Fruit fly (Drosophila melanogaster): ENCODE measurements around the gene HP4.

HP4 gene

DNA sequence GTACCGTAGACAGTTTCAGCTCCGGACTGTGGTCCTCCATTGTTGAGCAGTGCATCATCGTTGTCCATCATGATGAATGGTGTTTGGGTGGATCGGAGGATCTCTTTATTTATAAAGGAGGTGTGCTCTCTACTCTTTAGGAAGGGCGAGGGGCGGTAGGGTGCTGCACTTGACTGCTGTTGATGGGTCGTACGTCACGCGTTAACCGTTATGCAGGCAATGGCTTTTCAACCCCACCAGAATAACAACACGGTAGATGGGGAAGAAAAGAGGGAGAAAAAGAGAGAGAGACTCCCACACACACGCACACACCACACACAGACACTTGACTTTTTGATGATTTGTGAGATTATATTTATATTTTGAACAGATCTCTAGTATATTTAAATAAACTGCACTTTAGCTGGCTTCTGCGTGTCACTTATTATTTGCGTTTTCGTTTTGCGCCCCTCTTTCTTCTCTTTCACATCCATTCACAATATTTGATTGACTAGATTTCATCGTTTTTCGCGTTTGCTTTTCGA lies 40.5 kb downstream of the HP4 start:
- TF ChIP-seq Dif (GFP tag; optimal IDR thresholded peaks at IDR 0.05; ENCODE audit: partially characterized antibody) (no peak), psq (GFP tag; optimal IDR thresholded peaks at IDR 0.05) (peak; percentile 78)

dm6 chr3L:7934857-7935256 lies 41.1 kb downstream of the HP4 start:
- TF ChIP-seq sage (GFP tag; optimal IDR thresholded peaks at IDR 0.05) (no peak), tai (GFP tag; optimal IDR thresholded peaks at IDR 0.05) (no peak), CG32264 (GFP tag; optimal IDR thresholded peaks at IDR 0.05) (no peak), foxo (GFP tag; optimal IDR thresholded peaks at IDR 0.05) (no peak), Hr83 (GFP tag; optimal IDR thresholded peaks at IDR 0.05; ENCODE audit: poor library complexity, severe bottlenecking) (no peak), rgr (GFP tag; optimal IDR thresholded peaks at IDR 0.05) (no peak), Rel (GFP tag; optimal IDR thresholded peaks at IDR 0.05) (no peak), Rel (tag; optimal IDR thresholded peaks at IDR 0.05) (no peak), GATAd (GFP tag; optimal IDR thresholded peaks at IDR 0.05) (no peak), HLH106 (tag; optimal IDR thresholded peaks at IDR 0.05) (no peak), Myc (optimal IDR thresholded peaks at IDR 0.05) (no peak), jim (GFP tag; optimal IDR thresholded peaks at IDR 0.05) (no peak), dmrt93B (GFP tag; optimal IDR thresholded peaks at IDR 0.05) (no peak), CrebA (GFP tag; optimal IDR thresholded peaks at IDR 0.05; ENCODE audit: borderline replicate concordance) (no peak), h (GFP tag; optimal IDR thresholded peaks at IDR 0.05) (no peak), Jra (GFP tag; optimal IDR thresholded peaks at IDR 0.05) (no peak), Mio (GFP tag; optimal IDR thresholded peaks at IDR 0.05) (no peak)

DNA sequence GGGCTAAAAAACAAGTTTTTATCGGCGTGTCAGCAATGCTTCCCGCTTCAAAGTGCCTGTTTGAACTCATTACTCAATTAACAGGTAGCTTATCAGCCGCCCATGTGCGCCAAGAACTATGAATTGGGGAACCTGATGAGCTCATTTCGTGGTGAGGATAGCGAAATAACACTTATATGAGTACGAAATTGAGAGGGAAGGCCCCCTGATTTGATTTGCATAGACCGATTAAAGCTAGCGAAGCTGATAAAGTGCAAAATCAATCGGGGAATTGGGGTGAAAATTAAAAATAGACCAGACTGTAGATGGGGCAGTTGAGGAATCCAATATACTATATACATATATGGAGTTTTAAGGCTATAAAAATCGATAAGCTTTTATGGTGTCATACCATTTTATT lies 41.8 kb downstream of the HP4 start:
- TF ChIP-seq Rel (GFP tag; optimal IDR thresholded peaks at IDR 0.05) = no peak
- peak; percentile 61 for TF ChIP-seq Rel (tag; optimal IDR thresholded peaks at IDR 0.05)
- no peak for TF ChIP-seq Sp1 (GFP tag; optimal IDR thresholded peaks at IDR 0.05)
- TF ChIP-seq foxo (GFP tag; optimal IDR thresholded peaks at IDR 0.05) = no peak
- TF ChIP-seq h (GFP tag; optimal IDR thresholded peaks at IDR 0.05) = no peak
- no peak for TF ChIP-seq GATAd (GFP tag; optimal IDR thresholded peaks at IDR 0.05)
- TF ChIP-seq psq (GFP tag; optimal IDR thresholded peaks at IDR 0.05) = no peak
- no peak for TF ChIP-seq Hr78 (GFP tag; optimal IDR thresholded peaks at IDR 0.05)

Measured in whole organism, wandering third instar larva.